Worm (Caenorhabditis elegans) whole organism, young adult: ENCODE data around the gene fmil-1.

Source experiments
- B0035.1 ChIP-seq: sonication (generic microtip); optimal IDR thresholded peaks from 2 replicates; lab custom pipeline; 2016; ENCODE audit warnings: missing genetic modification characterization, mild to moderate bottlenecking, missing compliant biosample characterization, missing genotype, missing genetic modification reagents
- B0261.1 ChIP-seq: sonication (generic microtip); optimal IDR thresholded peaks from 2 replicates; lab custom pipeline; 2016; ENCODE audit warnings: mild to moderate bottlenecking, missing genetic modification characterization, moderate library complexity, missing compliant biosample characterization
- C06A6.2 ChIP-seq: fragments of 200-800 bp; sonication (Bioruptor generic); conservative IDR thresholded peaks from 2 replicates; pipeline ENCODE4 v1.3.6; 2022; ENCODE audit warnings: missing genetic modification characterization, missing compliant biosample characterization
- D2030.7 ChIP-seq: fragments of 200-800 bp; sonication (Bioruptor generic); IDR thresholded peaks from 2 replicates; pipeline ENCODE4 v1.3.6; 2022; ENCODE audit warnings: missing genetic modification reagents, missing genetic modification characterization, missing compliant biosample characterization
- F22D6.2 ChIP-seq: sonication (generic microtip); optimal IDR thresholded peaks from 2 replicates; lab custom pipeline; 2016; ENCODE audit warnings: mild to moderate bottlenecking, missing genetic modification characterization, missing compliant biosample characterization
- F37B4.10 ChIP-seq: fragments of 200-800 bp; sonication (Bioruptor generic); IDR thresholded peaks from 2 replicates; pipeline ENCODE4 v1.3.6; 2022; ENCODE audit warnings: missing genetic modification characterization, missing compliant biosample characterization
- F49E8.2 ChIP-seq: sonication (generic microtip); optimal IDR thresholded peaks from 3 replicates; lab custom pipeline; 2017; ENCODE audit warnings: missing genetic modification characterization, mild to moderate bottlenecking, missing compliant biosample characterization, antibody characterized with exemption, moderate library complexity; ENCODE audit not compliant: insufficient read depth
- T07F8.4 ChIP-seq: sonication (generic microtip); optimal IDR thresholded peaks from 2 replicates; lab custom pipeline; 2016; ENCODE audit warnings: mild to moderate bottlenecking, missing genetic modification characterization, moderate library complexity, missing compliant biosample characterization
- Y53F4B.3 ChIP-seq: fragments of 200-800 bp; sonication (Bioruptor generic); IDR thresholded peaks from 2 replicates; pipeline ENCODE4 v1.3.6; 2022; ENCODE audit warnings: missing genetic modification reagents, missing genetic modification characterization, missing compliant biosample characterization
- Y56A3A.18 ChIP-seq: fragments of 200-800 bp; sonication (Bioruptor generic); IDR thresholded peaks from 2 replicates; pipeline ENCODE4 v1.3.6; 2022; ENCODE audit warnings: missing genetic modification reagents, missing genetic modification characterization, missing compliant biosample characterization
- Y79H2A.3 ChIP-seq: fragments of 200-800 bp; sonication (Bioruptor generic); conservative IDR thresholded peaks from 2 replicates; pipeline ENCODE4 v1.3.6; 2022; ENCODE audit warnings: missing genetic modification reagents, missing genetic modification characterization, missing compliant biosample characterization
- attf-5 ChIP-seq: fragments of 200-800 bp; sonication (Bioruptor generic); optimal IDR thresholded peaks from 2 replicates; lab custom pipeline; 2018; ENCODE audit warnings: mild to moderate bottlenecking, missing genetic modification characterization, missing compliant biosample characterization
- attf-6 ChIP-seq: fragments of 200-800 bp; sonication (Bioruptor generic); IDR thresholded peaks from 2 replicates; pipeline ENCODE4 v1.3.6; 2022; ENCODE audit warnings: missing genetic modification reagents, missing genetic modification characterization, missing compliant biosample characterization
- bed-1 ChIP-seq: fragments of 200-800 bp; sonication (Bioruptor generic); IDR thresholded peaks from 2 replicates; pipeline ENCODE4 v1.3.6; 2022; ENCODE audit warnings: missing genetic modification reagents, missing genetic modification characterization, missing compliant biosample characterization
- bed-2 ChIP-seq: fragments of 200-800 bp; sonication (Bioruptor generic); IDR thresholded peaks from 2 replicates; pipeline ENCODE4 v1.3.6; 2022; ENCODE audit warnings: missing genetic modification reagents, missing genetic modification characterization, missing compliant biosample characterization
- cebp-1 ChIP-seq, 2 experiments: fragments of 200-800 bp in 1 of 2; sonication (Bioruptor generic) in 1 of 2; sonication (generic microtip) in 1 of 2; IDR thresholded peaks in 1 of 2; optimal IDR thresholded peaks in 1 of 2; 2 replicates each; pipeline versions ENCODE4 v1.3.6 to Lab custom; 2017 to 2022; ENCODE audit warnings: missing compliant biosample characterization in 2 of 2, missing genetic modification characterization in 2 of 2, mild to moderate bottlenecking in 1 of 2, missing genetic modification reagents in 1 of 2, moderate library complexity in 1 of 2
- ceh-58 ChIP-seq: fragments of 200-800 bp; sonication (Bioruptor generic); IDR thresholded peaks from 2 replicates; pipeline ENCODE4 v1.3.6; 2022; ENCODE audit warnings: missing genetic modification characterization, missing compliant biosample characterization
- ceh-91 ChIP-seq: fragments of 200-800 bp; sonication (Bioruptor generic); IDR thresholded peaks from 2 replicates; pipeline ENCODE4 v1.3.6; 2022; ENCODE audit warnings: missing genetic modification reagents, missing genetic modification characterization, missing compliant biosample characterization
- chd-7 ChIP-seq: sonication (generic microtip); optimal IDR thresholded peaks from 2 replicates; lab custom pipeline; 2016; ENCODE audit warnings: mild to moderate bottlenecking, missing genetic modification characterization, moderate library complexity, missing compliant biosample characterization
- dpff-1 ChIP-seq: sonication (generic microtip); optimal IDR thresholded peaks from 2 replicates; lab custom pipeline; 2017; ENCODE audit warnings: mild to moderate bottlenecking, missing genetic modification characterization, missing compliant biosample characterization
- dpl-1 ChIP-seq: fragments of 150-350 bp; optimal IDR thresholded peaks from 2 replicates; lab custom pipeline; 2014; ENCODE audit warnings: missing biosample characterization, missing genetic modification reagents, missing genetic modification characterization
- egl-18 ChIP-seq: fragments of 200-800 bp; sonication (Bioruptor generic); IDR thresholded peaks from 2 replicates; pipeline ENCODE4 v1.3.6; 2022; ENCODE audit warnings: missing genetic modification reagents, missing genetic modification characterization, missing compliant biosample characterization
- ets-4 ChIP-seq: fragments of 200-800 bp; sonication (Bioruptor generic); optimal IDR thresholded peaks from 2 replicates; lab custom pipeline; 2018; ENCODE audit warnings: mild to moderate bottlenecking, missing genetic modification characterization, missing compliant biosample characterization
- hmg-20 ChIP-seq: fragments of 200-800 bp; sonication (Bioruptor generic); IDR thresholded peaks from 2 replicates; pipeline ENCODE4 v1.3.6; 2022; ENCODE audit warnings: missing genetic modification reagents, missing genetic modification characterization, missing compliant biosample characterization
- hrde-1 ChIP-seq: sonication (generic microtip); optimal IDR thresholded peaks from 2 replicates; lab custom pipeline; 2016; ENCODE audit warnings: missing genetic modification characterization, mild to moderate bottlenecking, missing compliant biosample characterization, moderate library complexity, missing genotype, missing genetic modification reagents, borderline replicate concordance
- hsf-1 ChIP-seq: fragments of 200-800 bp; sonication (Bioruptor generic); IDR thresholded peaks from 2 replicates; pipeline ENCODE4 v1.3.6; 2022; ENCODE audit warnings: missing genetic modification reagents, missing genetic modification characterization, missing compliant biosample characterization
- let-607 ChIP-seq, 2 experiments: fragments of 200-800 bp in 1 of 2; sonication (Bioruptor generic) in 1 of 2; sonication (generic microtip) in 1 of 2; optimal IDR thresholded peaks; 2 replicates each; lab custom pipeline; 2016 to 2018; ENCODE audit warnings: mild to moderate bottlenecking in 2 of 2, missing compliant biosample characterization in 2 of 2, missing genetic modification characterization in 2 of 2, moderate library complexity in 2 of 2, missing genotype in 1 of 2
- madf-10 ChIP-seq: sonication (generic microtip); optimal IDR thresholded peaks from 2 replicates; lab custom pipeline; 2016; ENCODE audit warnings: mild to moderate bottlenecking, missing genetic modification characterization, missing compliant biosample characterization
- mxl-1 ChIP-seq: sonication (generic microtip); optimal IDR thresholded peaks from 2 replicates; lab custom pipeline; 2016; ENCODE audit warnings: missing genetic modification characterization, missing compliant biosample characterization
- nfya-1 ChIP-seq: sonication (generic microtip); optimal IDR thresholded peaks from 2 replicates; lab custom pipeline; 2017; ENCODE audit warnings: antibody characterized with exemption, missing compliant biosample characterization, missing genetic modification characterization, borderline replicate concordance; ENCODE audit not compliant: insufficient read depth
- nfya-2 ChIP-seq: fragments of 200-800 bp; sonication (Bioruptor generic); IDR thresholded peaks from 2 replicates; pipeline ENCODE4 v1.3.6; 2022; ENCODE audit warnings: missing genetic modification reagents, missing genetic modification characterization, missing compliant biosample characterization
- nhr-120 ChIP-seq: fragments of 200-800 bp; sonication (Bioruptor generic); IDR thresholded peaks from 2 replicates; pipeline ENCODE4 v1.3.6; 2022; ENCODE audit warnings: missing genetic modification characterization, missing compliant biosample characterization
- nhr-179 ChIP-seq: sonication (generic microtip); optimal IDR thresholded peaks from 2 replicates; lab custom pipeline; 2016; ENCODE audit warnings: mild to moderate bottlenecking, missing genetic modification characterization, missing compliant biosample characterization
- nhr-27 ChIP-seq: fragments of 200-800 bp; sonication (Bioruptor generic); optimal IDR thresholded peaks from 2 replicates; lab custom pipeline; 2018; ENCODE audit warnings: mild to moderate bottlenecking, missing genetic modification characterization, moderate library complexity, missing compliant biosample characterization
- nhr-80 ChIP-seq: sonication (generic microtip); optimal IDR thresholded peaks from 2 replicates; lab custom pipeline; 2016; ENCODE audit warnings: missing genetic modification characterization, missing compliant biosample characterization
- pbrm-1 ChIP-seq: fragments of 200-800 bp; sonication (Bioruptor generic); IDR thresholded peaks from 2 replicates; pipeline ENCODE4 v1.3.6; 2022; ENCODE audit warnings: missing genetic modification reagents, missing genetic modification characterization, missing compliant biosample characterization
- pha-4 ChIP-seq: fragments of 150-350 bp; sonication (generic microtip); optimal IDR thresholded peaks from 2 replicates; lab custom pipeline; 2014; ENCODE audit warnings: missing biosample characterization, missing genetic modification reagents, missing genetic modification characterization
- rcor-1 ChIP-seq: fragments of 200-800 bp; sonication (Bioruptor generic); IDR thresholded peaks from 2 replicates; pipeline ENCODE4 v1.3.6; 2022; ENCODE audit warnings: missing genetic modification reagents, missing genetic modification characterization, missing compliant biosample characterization
- snpc-1.1 ChIP-seq: sonication (generic microtip); optimal IDR thresholded peaks from 2 replicates; lab custom pipeline; 2017; ENCODE audit warnings: missing genetic modification characterization, mild to moderate bottlenecking, missing compliant biosample characterization, antibody characterized with exemption, moderate library complexity, missing genotype, missing genetic modification reagents; ENCODE audit not compliant: insufficient read depth
- snpc-1.3 ChIP-seq: sonication (generic microtip); optimal IDR thresholded peaks from 2 replicates; lab custom pipeline; 2017; ENCODE audit warnings: missing genetic modification characterization, mild to moderate bottlenecking, missing compliant biosample characterization, antibody characterized with exemption, moderate library complexity, missing genotype, missing genetic modification reagents; ENCODE audit not compliant: insufficient read depth
- snpc-4 ChIP-seq, 5 experiments: fragments of 150-350 bp in 1 of 5; sonication (generic microtip) in 4 of 5; optimal IDR thresholded peaks; 2 replicates each; lab custom pipeline; 2014 to 2018; ENCODE audit warnings: missing genetic modification characterization in 5 of 5, missing biosample characterization in 3 of 5, antibody characterized with exemption in 2 of 5, mild to moderate bottlenecking in 2 of 5, missing compliant biosample characterization in 2 of 5, missing genotype in 2 of 5, moderate library complexity in 2 of 5, missing genetic modification reagents in 1 of 5
- sptf-2 ChIP-seq: fragments of 200-800 bp; sonication (Bioruptor generic); optimal IDR thresholded peaks from 2 replicates; lab custom pipeline; 2018; ENCODE audit warnings: mild to moderate bottlenecking, missing genetic modification characterization, missing compliant biosample characterization
- tbx-9 ChIP-seq: sonication (generic microtip); optimal IDR thresholded peaks from 2 replicates; lab custom pipeline; 2016; ENCODE audit warnings: borderline replicate concordance, missing genetic modification characterization, inconsistent platforms, missing compliant biosample characterization
- tlf-1 ChIP-seq: fragments of 200-800 bp; sonication (Bioruptor generic); optimal IDR thresholded peaks from 2 replicates; lab custom pipeline; 2018; ENCODE audit warnings: mild to moderate bottlenecking, missing genetic modification characterization, missing compliant biosample characterization
- xnd-1 ChIP-seq: sonication (generic microtip); optimal IDR thresholded peaks from 2 replicates; lab custom pipeline; 2016; ENCODE audit warnings: missing genotype, missing genetic modification reagents, missing genetic modification characterization, missing compliant biosample characterization

Gene fmil-1

DNA sequence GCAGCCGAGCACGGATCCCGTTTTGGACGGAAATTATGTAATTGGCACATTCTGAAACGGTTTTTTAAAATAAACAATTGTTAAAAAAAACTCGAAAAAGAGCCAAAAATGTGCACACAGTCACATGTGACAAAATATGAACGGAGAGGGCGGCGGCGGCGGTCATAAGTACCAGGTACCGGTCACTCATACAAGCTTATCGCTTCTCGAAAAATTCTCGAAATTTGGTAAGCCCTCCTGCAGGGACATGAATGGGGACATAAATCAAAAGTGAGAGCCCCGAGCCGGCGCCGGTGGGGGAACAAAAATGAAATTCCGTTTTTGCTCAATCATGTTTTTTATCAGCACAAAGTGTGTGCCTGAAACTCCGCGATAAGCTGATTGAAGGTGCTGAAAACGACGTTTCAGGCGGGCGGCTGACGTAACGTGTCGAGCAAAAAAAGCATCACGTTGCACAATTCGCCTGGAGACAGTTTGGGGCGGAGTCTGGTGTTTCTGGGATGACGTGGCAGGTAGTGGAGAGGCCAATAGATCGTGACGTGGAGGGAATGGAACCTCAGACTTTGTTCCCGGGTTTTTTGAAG, 55.4 kb downstream of the fmil-1 start, which contains the start of gene ltah-1.2 (continued):
- TF ChIP-seq nhr-120 (no peak), B0035.1 (no peak), bed-2 (GFP tag; lab: Robert Waterston, UW) (no peak), tlf-1 (GFP tag; lab: Kevin White, UChicago) (peak; percentile 36), dpl-1 (GFP tag; lab: Kevin White, UChicago) (no peak), mxl-1 (no peak), egl-18 (GFP tag; lab: Robert Waterston, UW) (no peak)

DNA sequence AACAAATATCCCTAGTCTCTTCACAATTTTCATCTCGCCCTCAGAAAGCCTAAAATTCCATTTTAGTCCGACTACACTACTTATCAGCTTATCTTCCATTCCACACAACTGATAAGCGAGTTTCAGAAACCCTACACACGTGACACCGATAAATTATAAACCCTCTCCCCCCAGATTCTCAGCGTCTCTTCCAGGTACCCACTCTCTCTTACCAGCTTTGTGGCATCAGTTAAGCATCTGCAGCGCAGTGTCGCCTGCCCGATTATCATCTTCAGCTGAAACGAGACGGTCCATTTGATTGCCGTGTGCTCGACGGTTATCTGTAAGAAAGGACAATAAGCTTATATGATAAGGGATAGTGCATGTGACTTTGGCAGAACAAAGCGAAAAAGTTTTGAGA, 56.7 kb downstream of the fmil-1 start:
- TF ChIP-seq ceh-91 (GFP tag; lab: Robert Waterston, UW): no peak
- TF ChIP-seq mxl-1: no peak
- no peak for TF ChIP-seq snpc-4 (GFP tag; optimal IDR thresholded peaks at IDR 0.05; lab: Kevin White, UChicago)
- peak in 3 of 4 experiments; percentile 12 to 33 (median 32) for TF ChIP-seq snpc-4 (tag; optimal IDR thresholded peaks at IDR 0.05; lab: Kevin White, UChicago)
- TF ChIP-seq Y56A3A.18 (GFP tag; lab: Robert Waterston, UW): no peak
- TF ChIP-seq xnd-1: no peak
- TF ChIP-seq pbrm-1 (GFP tag; lab: Robert Waterston, UW): no peak
- no peak for TF ChIP-seq nfya-2
- no peak for TF ChIP-seq Y79H2A.3 (GFP tag; lab: Robert Waterston, UW)
- TF ChIP-seq attf-6 (GFP tag; lab: Robert Waterston, UW): no peak
- TF ChIP-seq hrde-1 (tag; lab: Kevin White, UChicago): no peak
- TF ChIP-seq nhr-80 (tag; lab: Kevin White, UChicago): peak; percentile 95
- no peak for TF ChIP-seq T07F8.4 (tag; lab: Kevin White, UChicago)
- no peak for TF ChIP-seq B0261.1 (tag; lab: Kevin White, UChicago)
- TF ChIP-seq D2030.7 (GFP tag; lab: Robert Waterston, UW): no peak
- no peak for TF ChIP-seq nhr-27 (tag; lab: Kevin White, UChicago)
- peak; percentile 42 for TF ChIP-seq madf-10 (tag; lab: Kevin White, UChicago)
- no peak for TF ChIP-seq bed-1 (GFP tag; lab: Robert Waterston, UW)
- no peak for TF ChIP-seq tbx-9 (tag; lab: Kevin White, UChicago)
- TF ChIP-seq pha-4 (tag; lab: Kevin White, UChicago): peak; percentile 52
- TF ChIP-seq sptf-2 (GFP tag; lab: Kevin White, UChicago): peak; percentile 44
- TF ChIP-seq nhr-179 (tag; lab: Kevin White, UChicago): no peak
- TF ChIP-seq let-607 (tag; optimal IDR thresholded peaks at IDR 0.05; lab: Kevin White, UChicago): peak; percentile 74 to 82
- no peak for TF ChIP-seq snpc-1.3 (tag; lab: Kevin White, UChicago)
- TF ChIP-seq F37B4.10 (GFP tag; lab: Robert Waterston, UW): no peak
- TF ChIP-seq rcor-1 (GFP tag; lab: Robert Waterston, UW): no peak
- no peak for TF ChIP-seq cebp-1 (GFP tag; IDR thresholded peaks at IDR 0.05; lab: Robert Waterston, UW)
- TF ChIP-seq cebp-1 (tag; optimal IDR thresholded peaks at IDR 0.05; lab: Kevin White, UChicago): peak; percentile 61
- no peak for TF ChIP-seq ceh-58 (GFP tag; lab: Robert Waterston, UW)
- TF ChIP-seq C06A6.2: 0 out of 2 replicates have a peak, but pooled peaks have one; percentile 12
- no peak for TF ChIP-seq nfya-1 (tag; lab: Kevin White, UChicago)
- TF ChIP-seq hmg-20 (GFP tag; lab: Robert Waterston, UW): no peak
- peak; percentile 95 for TF ChIP-seq ets-4 (GFP tag; lab: Kevin White, UChicago)
- no peak for TF ChIP-seq F49E8.2 (tag; lab: Kevin White, UChicago)
- TF ChIP-seq snpc-1.1 (tag; lab: Kevin White, UChicago): no peak
- peak; percentile 47 for TF ChIP-seq F22D6.2
- TF ChIP-seq Y53F4B.3 (GFP tag; lab: Robert Waterston, UW): no peak
- TF ChIP-seq hsf-1 (GFP tag; lab: Robert Waterston, UW): no peak
- no peak for TF ChIP-seq attf-5 (GFP tag; lab: Kevin White, UChicago)
- no peak for TF ChIP-seq dpff-1 (tag; lab: Kevin White, UChicago)
- TF ChIP-seq chd-7 (tag; lab: Kevin White, UChicago): peak; percentile 59
